Worm (Caenorhabditis elegans) whole organism, midembryonic: Measurements from ENCODE around the gene ZK54.3.

Source experiments
- cog-1 ChIP-seq: sonication (generic microtip); optimal IDR thresholded peaks from 2 replicates; lab custom pipeline; 2016; ENCODE audit warnings: missing genetic modification characterization, missing compliant biosample characterization
- flt-1 ChIP-seq: fragments of 200-800 bp; sonication (Bioruptor generic); IDR thresholded peaks from 2 replicates; pipeline ENCODE4 v1.3.6; 2022; ENCODE audit warnings: missing genetic modification characterization, missing compliant biosample characterization
- klf-2 ChIP-seq: fragments of 200-800 bp; sonication (Bioruptor generic); conservative IDR thresholded peaks from 2 replicates; pipeline ENCODE4 v1.3.6; 2022; ENCODE audit warnings: missing genetic modification reagents, missing genetic modification characterization, missing compliant biosample characterization
- ztf-23 ChIP-seq: fragments of 200-800 bp; sonication (Bioruptor generic); IDR thresholded peaks from 2 replicates; pipeline ENCODE4 v1.3.6; 2022; ENCODE audit warnings: missing genetic modification reagents, missing genetic modification characterization, missing compliant biosample characterization
- ztf-29 ChIP-seq: fragments of 200-800 bp; sonication (Bioruptor generic); IDR thresholded peaks from 2 replicates; pipeline ENCODE4 v1.3.6; 2022; ENCODE audit warnings: missing genetic modification reagents, missing genetic modification characterization, missing compliant biosample characterization

- TF ChIP-seq cog-1 = no peak
- no peak for TF ChIP-seq flt-1 (GFP tag; lab: Robert Waterston, UW)
- no peak for TF ChIP-seq klf-2 (GFP tag; lab: Robert Waterston, UW)
- TF ChIP-seq ztf-29 (GFP tag; lab: Robert Waterston, UW) = no peak
- TF ChIP-seq ztf-23 (GFP tag; lab: Robert Waterston, UW) = no peak
These were observed 46.0 kb downstream of the ZK54.3 start for ce11 chrX:17420585-17421459.
